Fruit fly (Drosophila melanogaster): ENCODE measurements around the gene CG18273.

dm6 chrX:469235-469634 is 18.1 kb downstream of the CG18273 start, which contains the start of gene Cyp4g1:
- TF ChIP-seq pan (optimal IDR thresholded peaks at IDR 0.05) (no peak), usp (GFP tag; optimal IDR thresholded peaks at IDR 0.05) (no peak), EcR (GFP tag; optimal IDR thresholded peaks at IDR 0.05) (no peak), CG8478 (optimal IDR thresholded peaks at IDR 0.05) (no peak), psq (optimal IDR thresholded peaks at IDR 0.05) (no peak)

Data from whole organism.